Fruit fly (Drosophila melanogaster) whole organism, embryonic: Measurements from ENCODE around the gene GlnRS.

Experiments
- B-H1 ChIP-seq: fragments of 200-800 bp; sonication (Bioruptor generic); IDR thresholded peaks from 3 replicates; pipeline ENCODE4 v1.3.6; 2022; ENCODE audit warnings: missing biosample characterization, missing genetic modification characterization
- C15 ChIP-seq: fragments of 200-800 bp; sonication (Bioruptor generic); IDR thresholded peaks from 3 replicates; pipeline ENCODE4 v1.3.6; 2022; ENCODE audit warnings: missing biosample characterization, missing genetic modification characterization
- CG10209 ChIP-seq: fragments of 200-800 bp; sonication (Bioruptor generic); optimal IDR thresholded peaks from 3 replicates; lab custom pipeline; 2017; ENCODE audit warnings: missing biosample characterization, mild to moderate bottlenecking, missing genetic modification characterization, missing genetic modification reagents
- CG10979 ChIP-seq: fragments of 200-800 bp; sonication (Bioruptor generic); optimal IDR thresholded peaks from 2 replicates; lab custom pipeline; 2018; ENCODE audit warnings: missing biosample characterization, mild to moderate bottlenecking, missing genetic modification characterization, moderate library complexity
- CG11723 ChIP-seq: fragments of 200-800 bp; sonication (Bioruptor generic); optimal IDR thresholded peaks from 2 replicates; lab custom pipeline; 2017; ENCODE audit warnings: missing biosample characterization, mild to moderate bottlenecking, missing genetic modification characterization
- CG12155 ChIP-seq: fragments of 200-800 bp; sonication (Bioruptor generic); optimal IDR thresholded peaks from 3 replicates; lab custom pipeline; 2016; ENCODE audit warnings: missing biosample characterization, missing genetic modification characterization
- CG12299 ChIP-seq: fragments of 200-800 bp; sonication (Bioruptor generic); optimal IDR thresholded peaks from 2 replicates; lab custom pipeline; 2018; ENCODE audit warnings: missing biosample characterization, mild to moderate bottlenecking, missing genetic modification characterization
- CG1233 ChIP-seq: fragments of 200-800 bp; sonication (Bioruptor generic); optimal IDR thresholded peaks from 4 replicates; lab custom pipeline; 2018; ENCODE audit warnings: missing biosample characterization, mild to moderate bottlenecking, missing genetic modification characterization
- CG17802 ChIP-seq: fragments of 200-800 bp; sonication (Bioruptor generic); optimal IDR thresholded peaks from 2 replicates; lab custom pipeline; 2018; ENCODE audit warnings: missing biosample characterization, mild to moderate bottlenecking, missing genetic modification characterization, moderate library complexity
- CG18262 ChIP-seq: fragments of 200-800 bp; optimal IDR thresholded peaks from 3 replicates; lab custom pipeline; 2019; ENCODE audit warnings: missing biosample characterization, mild to moderate bottlenecking, missing genetic modification characterization, moderate library complexity
- CG2875 ChIP-seq: fragments of 200-800 bp; sonication (Bioruptor generic); optimal IDR thresholded peaks from 2 replicates; lab custom pipeline; 2017; ENCODE audit warnings: missing biosample characterization, mild to moderate bottlenecking, missing genetic modification characterization, missing genetic modification reagents
- CG31441 ChIP-seq: fragments of 200-800 bp; sonication (Bioruptor generic); IDR thresholded peaks from 2 replicates; pipeline ENCODE4 v1.3.6; 2022; ENCODE audit warnings: missing biosample characterization, missing genetic modification characterization
- CG4424 ChIP-seq: fragments of 200-800 bp; sonication (Bioruptor generic); optimal IDR thresholded peaks from 3 replicates; lab custom pipeline; 2016; ENCODE audit warnings: missing biosample characterization, missing genetic modification characterization
- CG4854 ChIP-seq: fragments of 200-800 bp; sonication (Bioruptor generic); optimal IDR thresholded peaks from 2 replicates; lab custom pipeline; 2016; ENCODE audit warnings: missing biosample characterization, missing genetic modification characterization, inconsistent platforms
- CG6272 ChIP-seq: fragments of 200-800 bp; sonication (Bioruptor generic); IDR thresholded peaks from 2 replicates; pipeline ENCODE4 v1.3.6; 2022; ENCODE audit warnings: missing biosample characterization, missing genetic modification characterization
- CG6765 ChIP-seq: fragments of 200-800 bp; sonication (Bioruptor generic); optimal IDR thresholded peaks from 3 replicates; lab custom pipeline; 2017; ENCODE audit warnings: missing biosample characterization, mild to moderate bottlenecking, missing genetic modification characterization
- CG7271 ChIP-seq: fragments of 200-800 bp; sonication (Bioruptor generic); optimal IDR thresholded peaks from 2 replicates; lab custom pipeline; 2018; ENCODE audit warnings: missing biosample characterization, mild to moderate bottlenecking, missing genetic modification characterization, moderate library complexity
- CG7556 ChIP-seq: fragments of 200-800 bp; sonication (Bioruptor generic); optimal IDR thresholded peaks from 2 replicates; lab custom pipeline; 2017; ENCODE audit warnings: missing biosample characterization, mild to moderate bottlenecking, missing genetic modification characterization
- CG7839 ChIP-seq: fragments of 200-800 bp; sonication (Bioruptor generic); optimal IDR thresholded peaks from 3 replicates; lab custom pipeline; 2018; ENCODE audit warnings: missing biosample characterization, mild to moderate bottlenecking, missing genetic modification characterization, moderate library complexity
- CrebB ChIP-seq: fragments of 200-800 bp; sonication (Bioruptor generic); optimal IDR thresholded peaks from 3 replicates; lab custom pipeline; 2018; ENCODE audit warnings: missing biosample characterization, mild to moderate bottlenecking, missing genetic modification characterization
- Dbx ChIP-seq: fragments of 200-800 bp; sonication (Bioruptor generic); IDR thresholded peaks from 3 replicates; pipeline ENCODE4 v1.3.6; 2022; ENCODE audit warnings: missing biosample characterization, missing genetic modification characterization
- Doc3 ChIP-seq: fragments of 200-800 bp; sonication (Bioruptor generic); IDR thresholded peaks from 3 replicates; pipeline ENCODE4 v1.3.6; 2022; ENCODE audit warnings: missing biosample characterization, missing genetic modification characterization; ENCODE audit not compliant: partially characterized antibody
- Gsc ChIP-seq: fragments of 200-800 bp; sonication (Bioruptor generic); IDR thresholded peaks from 2 replicates; pipeline ENCODE4 v1.3.6; 2022; ENCODE audit warnings: missing biosample characterization, missing genetic modification characterization
- MTF-1 ChIP-seq: fragments of 200-800 bp; sonication (Bioruptor generic); optimal IDR thresholded peaks from 2 replicates; lab custom pipeline; 2018; ENCODE audit warnings: missing biosample characterization, mild to moderate bottlenecking, missing genetic modification characterization, borderline replicate concordance
- Med ChIP-seq: fragments of 200-800 bp; sonication (Bioruptor generic); peaks from one replicate; lab custom pipeline; 2016; ENCODE audit warnings: missing biosample characterization, missing genetic modification characterization, mild to moderate bottlenecking, inconsistent platforms, moderate library complexity
- Mes4 ChIP-seq: fragments of 200-800 bp; sonication (Bioruptor generic); optimal IDR thresholded peaks from 2 replicates; lab custom pipeline; 2016; ENCODE audit warnings: missing biosample characterization, missing genetic modification characterization
- NC2β ChIP-seq: fragments of 200-800 bp; sonication (Bioruptor generic); optimal IDR thresholded peaks from 2 replicates; lab custom pipeline; 2016; ENCODE audit warnings: missing biosample characterization, missing genetic modification characterization
- Nf-YC ChIP-seq: fragments of 200-800 bp; optimal IDR thresholded peaks from 3 replicates; lab custom pipeline; 2019; ENCODE audit warnings: missing biosample characterization, mild to moderate bottlenecking, missing genetic modification characterization, moderate library complexity
- cad ChIP-seq: fragments of >200 bp; optimal IDR thresholded peaks from 2 replicates; lab custom pipeline; 2017; ENCODE audit warnings: missing biosample characterization, missing genetic modification characterization
- cg ChIP-seq: fragments of 200-800 bp; sonication (Bioruptor generic); optimal IDR thresholded peaks from 3 replicates; lab custom pipeline; 2019; ENCODE audit warnings: missing biosample characterization, mild to moderate bottlenecking, missing genetic modification characterization, moderate library complexity
- dysf ChIP-seq: fragments of 200-800 bp; sonication (Bioruptor generic); IDR thresholded peaks from 3 replicates; pipeline ENCODE4 v1.3.6; 2022; ENCODE audit warnings: missing biosample characterization, missing genetic modification characterization
- fd96Cb ChIP-seq: fragments of 200-800 bp; sonication (Bioruptor generic); optimal IDR thresholded peaks from 2 replicates; lab custom pipeline; 2018; ENCODE audit warnings: missing biosample characterization, mild to moderate bottlenecking, missing genetic modification characterization, moderate library complexity
- gfzf ChIP-seq: fragments of 200-800 bp; sonication (Bioruptor generic); optimal IDR thresholded peaks from 2 replicates; lab custom pipeline; 2016; ENCODE audit warnings: missing biosample characterization, mild to moderate bottlenecking, missing genetic modification characterization, moderate library complexity
- gro ChIP-seq: fragments of 200-800 bp; sonication (Bioruptor generic); optimal IDR thresholded peaks from 2 replicates; lab custom pipeline; 2016; ENCODE audit warnings: missing biosample characterization, missing genetic modification characterization
- gsb ChIP-seq: fragments of 200-800 bp; sonication (Bioruptor generic); IDR thresholded peaks from 2 replicates; pipeline ENCODE4 v1.3.6; 2022; ENCODE audit warnings: missing biosample characterization, missing genetic modification characterization
- h ChIP-seq: fragments of >200 bp; optimal IDR thresholded peaks from 2 replicates; lab custom pipeline; 2017
- jumu ChIP-seq: fragments of 200-800 bp; sonication (Bioruptor generic); optimal IDR thresholded peaks from 3 replicates; lab custom pipeline; 2016; ENCODE audit warnings: missing biosample characterization, missing genetic modification characterization
- kay ChIP-seq: fragments of 200-800 bp; sonication (Bioruptor generic); optimal IDR thresholded peaks from 2 replicates; lab custom pipeline; 2016; ENCODE audit warnings: missing biosample characterization, missing genetic modification characterization
- pho ChIP-seq: fragments of 200-800 bp; sonication (Bioruptor generic); optimal IDR thresholded peaks from 2 replicates; lab custom pipeline; 2016; ENCODE audit warnings: missing biosample characterization, missing genetic modification characterization
- phol ChIP-seq: fragments of 200-800 bp; sonication (Bioruptor generic); optimal IDR thresholded peaks from 3 replicates; lab custom pipeline; 2018; ENCODE audit warnings: missing biosample characterization, mild to moderate bottlenecking, missing genetic modification characterization, moderate library complexity
- sc ChIP-seq, 3 experiments: fragments of >200 bp in 2 of 3; fragments of 200-800 bp in 1 of 3; sonication (Bioruptor generic) in 1 of 3; optimal IDR thresholded peaks; 2 replicates in 2 of 3; 3 replicates in 1 of 3; lab custom pipeline; 2017; ENCODE audit warnings: mild to moderate bottlenecking in 1 of 3, missing biosample characterization in 1 of 3, missing genetic modification characterization in 1 of 3, missing genetic modification reagents in 1 of 3
- tll ChIP-seq, 2 experiments: fragments of 200-800 bp in 1 of 2; fragments of >200 bp in 1 of 2; sonication (Bioruptor generic) in 1 of 2; optimal IDR thresholded peaks; 2 replicates each; lab custom pipeline; 2017 to 2019; ENCODE audit warnings: missing biosample characterization in 2 of 2, missing genetic modification characterization in 2 of 2, mild to moderate bottlenecking in 1 of 2, moderate library complexity in 1 of 2
- tup ChIP-seq: fragments of 200-800 bp; sonication (Bioruptor generic); optimal IDR thresholded peaks from 2 replicates; lab custom pipeline; 2016; ENCODE audit warnings: missing biosample characterization, mild to moderate bottlenecking, missing genetic modification characterization, moderate library complexity
- twi ChIP-seq: fragments of 200-800 bp; optimal IDR thresholded peaks from 2 replicates; lab custom pipeline; 2019; ENCODE audit warnings: missing biosample characterization, mild to moderate bottlenecking, missing genetic modification characterization, moderate library complexity

GlnRS gene

dm6 chr3R:25281165-25281564 lies 15.6 kb upstream of the GlnRS start, which contains the start of gene CG11892 (continued):
- TF ChIP-seq kay (GFP tag; lab: Kevin White, UChicago) (no peak), CG10979 (tag; lab: Kevin White, UChicago) (no peak), jumu (GFP tag; lab: Kevin White, UChicago) (no peak), CG31441 (GFP tag; lab: Robert Waterston, UW) (no peak), CG4424 (GFP tag; lab: Kevin White, UChicago) (no peak), Gsc (GFP tag; lab: Robert Waterston, UW) (no peak), cad (no peak), phol (tag; lab: Kevin White, UChicago) (no peak), CG12299 (tag; lab: Kevin White, UChicago) (peak; percentile 18), CG10209 (peak; percentile 26), gfzf (GFP tag; lab: Kevin White, UChicago) (no peak), twi (tag; lab: Kevin White, UChicago) (no peak), CG7839 (no peak), Doc3 (no peak), CG6765 (GFP tag; lab: Kevin White, UChicago) (peak; percentile 30), gsb (GFP tag; lab: Robert Waterston, UW) (no peak), cg (no peak), Dbx (GFP tag; lab: Robert Waterston, UW) (no peak), C15 (GFP tag; lab: Robert Waterston, UW) (0 out of 3 replicates have a peak, but pooled peaks have one; percentile 32), CG12155 (GFP tag; lab: Kevin White, UChicago) (no peak), CG6272 (GFP tag; lab: Robert Waterston, UW) (no peak), dysf (GFP tag; lab: Robert Waterston, UW) (no peak), CG18262 (tag; lab: Kevin White, UChicago) (no peak), CG2875 (GFP tag; lab: Kevin White, UChicago) (no peak), Med (GFP tag; lab: Kevin White, UChicago) (no peak), gro (no peak), CrebB (tag; lab: Kevin White, UChicago) (peak; percentile 66), Nf-YC (tag; lab: Kevin White, UChicago) (no peak), h (lab: Kevin White, UChicago) (no peak), CG4854 (no peak), CG11723 (peak; percentile 11), CG7556 (GFP tag; lab: Kevin White, UChicago) (no peak), CG7271 (tag; lab: Kevin White, UChicago) (no peak), pho (no peak), B-H1 (GFP tag; lab: Robert Waterston, UW) (no peak), sc (optimal IDR thresholded peaks at IDR 0.05; lab: Kevin White, UChicago) (no peak), sc (GFP tag; optimal IDR thresholded peaks at IDR 0.05; lab: Kevin White, UChicago) (no peak), MTF-1 (GFP tag; lab: Kevin White, UChicago) (peak; percentile 69), Mes4 (no peak), tll (GFP tag; optimal IDR thresholded peaks at IDR 0.05; lab: Kevin White, UChicago) (no peak), fd96Cb (tag; lab: Kevin White, UChicago) (no peak), CG17802 (no peak), tup (GFP tag; lab: Kevin White, UChicago) (no peak), CG1233 (GFP tag; lab: Kevin White, UChicago) (no peak), NC2β (GFP tag; lab: Kevin White, UChicago) (no peak)
